Worm (Caenorhabditis elegans) whole organism, mixed stage, embryonic: ENCODE results near the gene srbc-22.

Source experiments
- blmp-1 ChIP-seq: fragments of 150-350 bp; optimal IDR thresholded peaks from 2 replicates; lab custom pipeline; 2014; ENCODE audit warnings: missing biosample characterization, missing genetic modification characterization
- ceh-39 ChIP-seq: fragments of 150-350 bp; optimal IDR thresholded peaks from 2 replicates; lab custom pipeline; 2014; ENCODE audit warnings: missing biosample characterization, missing genetic modification characterization
- ceh-43 ChIP-seq: fragments of 200-800 bp; sonication (Bioruptor generic); optimal IDR thresholded peaks from 2 replicates; lab custom pipeline; 2018; ENCODE audit warnings: mild to moderate bottlenecking, missing genetic modification characterization, moderate library complexity, missing compliant biosample characterization
- ceh-83 ChIP-seq: fragments of 200-800 bp; sonication (Bioruptor generic); optimal IDR thresholded peaks from 2 replicates; lab custom pipeline; 2018; ENCODE audit warnings: mild to moderate bottlenecking, missing genetic modification characterization, missing compliant biosample characterization
- ces-1 ChIP-seq: fragments of 150-350 bp; optimal IDR thresholded peaks from 2 replicates; lab custom pipeline; 2014; ENCODE audit warnings: missing biosample characterization, missing genetic modification reagents, missing genetic modification characterization
- cnd-1 ChIP-seq: fragments of 200-800 bp; sonication (Bioruptor generic); optimal IDR thresholded peaks from 2 replicates; lab custom pipeline; 2018; ENCODE audit warnings: mild to moderate bottlenecking, missing genetic modification characterization, missing compliant biosample characterization
- elt-1 ChIP-seq: sonication (generic microtip); optimal IDR thresholded peaks from 2 replicates; lab custom pipeline; 2017; ENCODE audit warnings: missing genetic modification characterization, mild to moderate bottlenecking, missing compliant biosample characterization, antibody characterized with exemption, moderate library complexity, borderline replicate concordance; ENCODE audit not compliant: insufficient read depth
- elt-3 ChIP-seq: fragments of 150-350 bp; optimal IDR thresholded peaks from 2 replicates; lab custom pipeline; 2014; ENCODE audit warnings: missing biosample characterization, missing genetic modification characterization
- flh-1 ChIP-seq: fragments of 200-800 bp; sonication (Bioruptor generic); optimal IDR thresholded peaks from 2 replicates; lab custom pipeline; 2018; ENCODE audit warnings: mild to moderate bottlenecking, missing genetic modification characterization, moderate library complexity, missing compliant biosample characterization
- ham-2 ChIP-seq: fragments of 200-800 bp; sonication (Bioruptor generic); optimal IDR thresholded peaks from 2 replicates; lab custom pipeline; 2018; ENCODE audit warnings: mild to moderate bottlenecking, missing genetic modification characterization, missing compliant biosample characterization
- hlh-1 ChIP-seq: fragments of 150-350 bp; optimal IDR thresholded peaks from 2 replicates; lab custom pipeline; 2014; ENCODE audit warnings: missing biosample characterization, missing genetic modification reagents, missing genetic modification characterization
- lin-13 ChIP-seq: fragments of 150-350 bp; optimal IDR thresholded peaks from 2 replicates; lab custom pipeline; 2014; ENCODE audit warnings: missing biosample characterization, missing genetic modification characterization
- lin-32 ChIP-seq: fragments of 200-800 bp; sonication (Bioruptor generic); optimal IDR thresholded peaks from 2 replicates; lab custom pipeline; 2018; ENCODE audit warnings: mild to moderate bottlenecking, missing genetic modification characterization, missing compliant biosample characterization
- lsy-2 ChIP-seq: fragments of 150-350 bp; optimal IDR thresholded peaks from 2 replicates; lab custom pipeline; 2014; ENCODE audit warnings: missing biosample characterization, missing genetic modification characterization
- mab-5 ChIP-seq: fragments of 150-350 bp; optimal IDR thresholded peaks from 2 replicates; lab custom pipeline; 2014; ENCODE audit warnings: missing biosample characterization, missing genetic modification characterization
- mep-1 ChIP-seq: fragments of 150-350 bp; optimal IDR thresholded peaks from 2 replicates; lab custom pipeline; 2017; ENCODE audit warnings: missing biosample characterization, missing genetic modification reagents, missing genetic modification characterization, inconsistent platforms
- mls-2 ChIP-seq: sonication (generic microtip); optimal IDR thresholded peaks from 2 replicates; lab custom pipeline; 2016; ENCODE audit warnings: mild to moderate bottlenecking, missing genetic modification characterization, moderate library complexity, missing compliant biosample characterization
- nhr-12 ChIP-seq: fragments of 150-350 bp; optimal IDR thresholded peaks from 2 replicates; lab custom pipeline; 2014; ENCODE audit warnings: missing biosample characterization, missing genetic modification characterization
- nhr-2 ChIP-seq: fragments of 150-350 bp; optimal IDR thresholded peaks from 2 replicates; lab custom pipeline; 2014; ENCODE audit warnings: missing biosample characterization, missing genetic modification characterization
- nhr-237 ChIP-seq: fragments of 150-350 bp; optimal IDR thresholded peaks from 2 replicates; lab custom pipeline; 2014; ENCODE audit warnings: missing biosample characterization, missing genetic modification characterization
- nhr-28 ChIP-seq: fragments of 150-350 bp; optimal IDR thresholded peaks from 2 replicates; lab custom pipeline; 2014; ENCODE audit warnings: missing biosample characterization, missing genetic modification characterization
- nhr-76 ChIP-seq: sonication (generic microtip); optimal IDR thresholded peaks from 2 replicates; lab custom pipeline; 2017; ENCODE audit warnings: missing biosample characterization, missing genetic modification characterization
- pha-4 ChIP-seq: fragments of 150-350 bp; optimal IDR thresholded peaks from 2 replicates; lab custom pipeline; 2018; ENCODE audit warnings: missing biosample characterization, missing genetic modification reagents, missing genetic modification characterization
- sem-2 ChIP-seq: fragments of 200-800 bp; sonication (Bioruptor generic); optimal IDR thresholded peaks from 2 replicates; lab custom pipeline; 2018; ENCODE audit warnings: mild to moderate bottlenecking, missing genetic modification characterization, missing compliant biosample characterization
- snpc-4 ChIP-seq: fragments of 150-350 bp; optimal IDR thresholded peaks from 2 replicates; lab custom pipeline; 2014; ENCODE audit warnings: missing biosample characterization, missing genetic modification characterization
- sptf-1 ChIP-seq: sonication (generic microtip); optimal IDR thresholded peaks from 2 replicates; lab custom pipeline; 2017; ENCODE audit warnings: mild to moderate bottlenecking, missing genetic modification characterization, moderate library complexity, missing compliant biosample characterization
- tbx-8 ChIP-seq: fragments of 200-800 bp; sonication (Bioruptor generic); optimal IDR thresholded peaks from 2 replicates; lab custom pipeline; 2018; ENCODE audit warnings: mild to moderate bottlenecking, missing genetic modification characterization, moderate library complexity, missing compliant biosample characterization
- unc-120 ChIP-seq: sonication (generic microtip); optimal IDR thresholded peaks from 2 replicates; lab custom pipeline; 2017; ENCODE audit warnings: missing genetic modification characterization, missing compliant biosample characterization; ENCODE audit not compliant: poor library complexity, severe bottlenecking
- unc-39 ChIP-seq: fragments of 150-350 bp; optimal IDR thresholded peaks from 2 replicates; lab custom pipeline; 2014; ENCODE audit warnings: missing biosample characterization, missing genetic modification characterization
- unc-62 ChIP-seq: fragments of 150-350 bp; optimal IDR thresholded peaks from 2 replicates; lab custom pipeline; 2014; ENCODE audit warnings: missing biosample characterization, missing genetic modification reagents, missing genetic modification characterization
- zip-8 ChIP-seq: fragments of 150-350 bp; optimal IDR thresholded peaks from 2 replicates; lab custom pipeline; 2014; ENCODE audit warnings: missing biosample characterization, missing genetic modification characterization

srbc-22 gene

DNA sequence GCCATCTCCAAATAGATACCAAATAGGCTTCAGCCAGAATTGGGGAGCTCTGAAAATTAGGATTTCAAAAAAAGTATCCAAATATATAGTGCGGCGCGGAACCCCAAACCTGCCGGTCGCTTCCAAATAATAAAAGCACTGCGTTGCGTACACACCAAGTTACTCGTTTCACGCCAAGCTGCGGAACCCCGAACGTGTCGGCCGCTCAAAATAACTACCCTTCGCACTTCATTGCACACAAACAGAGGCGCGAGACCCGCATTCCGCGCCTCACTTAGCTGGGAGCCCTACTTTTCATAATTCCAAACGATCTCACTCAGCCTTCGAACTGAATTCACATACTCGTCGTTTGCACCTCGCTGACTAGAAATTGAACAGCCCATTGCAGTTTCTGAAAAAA, 42.7 kb downstream of the srbc-22 start:
- no peak for TF ChIP-seq zip-8
- TF ChIP-seq nhr-2 (tag; lab: Kevin White, UChicago), result no peak
- no peak for TF ChIP-seq ham-2 (GFP tag; lab: Kevin White, UChicago)
- no peak for TF ChIP-seq mep-1 (tag; lab: Kevin White, UChicago)
- no peak for TF ChIP-seq mls-2
- no peak for TF ChIP-seq sptf-1 (tag; lab: Kevin White, UChicago)
- TF ChIP-seq cnd-1, result no peak
- no peak for TF ChIP-seq unc-120 (tag; lab: Kevin White, UChicago)
- no peak for TF ChIP-seq nhr-28 (tag; lab: Kevin White, UChicago)
- no peak for TF ChIP-seq nhr-76 (tag; lab: Kevin White, UChicago)
- no peak for TF ChIP-seq flh-1
- TF ChIP-seq ces-1 (GFP tag; lab: Kevin White, UChicago), result no peak
- TF ChIP-seq elt-1, result no peak

DNA sequence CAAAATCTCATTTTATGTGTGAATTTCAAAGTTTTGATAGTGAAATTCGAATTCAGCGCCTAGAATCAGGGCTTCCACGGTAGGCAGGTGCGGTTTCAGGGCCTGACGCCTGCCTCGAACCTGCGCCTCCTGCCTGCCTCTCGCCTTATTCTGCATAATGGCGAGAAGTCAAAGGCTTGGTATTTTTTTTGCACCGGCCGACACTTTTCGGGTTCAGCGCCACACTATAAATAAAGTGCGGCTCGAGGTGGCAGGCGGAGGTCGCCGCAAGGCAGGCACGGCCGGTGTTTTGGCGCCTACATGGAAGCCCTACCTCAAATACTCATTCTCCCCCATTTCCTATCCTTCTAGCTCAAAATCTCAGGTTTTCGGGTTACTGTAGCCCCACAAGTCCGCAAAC, 43.5 kb downstream of the srbc-22 start:
- TF ChIP-seq zip-8, result no peak
- TF ChIP-seq unc-120 (tag; lab: Kevin White, UChicago), result no peak
- no peak for TF ChIP-seq sem-2 (GFP tag; lab: Kevin White, UChicago)
- TF ChIP-seq tbx-8, result no peak
- no peak for TF ChIP-seq snpc-4 (tag; lab: Kevin White, UChicago)
- TF ChIP-seq lin-13 (tag; lab: Kevin White, UChicago), result no peak
- TF ChIP-seq elt-3 (tag; lab: Kevin White, UChicago), result no peak
- no peak for TF ChIP-seq ham-2 (GFP tag; lab: Kevin White, UChicago)
- no peak for TF ChIP-seq nhr-76 (tag; lab: Kevin White, UChicago)
- TF ChIP-seq pha-4 (tag; lab: Kevin White, UChicago), result no peak
- no peak for TF ChIP-seq nhr-2 (tag; lab: Kevin White, UChicago)
- no peak for TF ChIP-seq nhr-12 (tag; lab: Kevin White, UChicago)
- no peak for TF ChIP-seq mls-2
- TF ChIP-seq nhr-28 (tag; lab: Kevin White, UChicago), result no peak
- no peak for TF ChIP-seq ceh-39 (tag; lab: Kevin White, UChicago)
- no peak for TF ChIP-seq unc-39
- no peak for TF ChIP-seq flh-1
- no peak for TF ChIP-seq sptf-1 (tag; lab: Kevin White, UChicago)
- no peak for TF ChIP-seq nhr-237 (tag; lab: Kevin White, UChicago)

DNA sequence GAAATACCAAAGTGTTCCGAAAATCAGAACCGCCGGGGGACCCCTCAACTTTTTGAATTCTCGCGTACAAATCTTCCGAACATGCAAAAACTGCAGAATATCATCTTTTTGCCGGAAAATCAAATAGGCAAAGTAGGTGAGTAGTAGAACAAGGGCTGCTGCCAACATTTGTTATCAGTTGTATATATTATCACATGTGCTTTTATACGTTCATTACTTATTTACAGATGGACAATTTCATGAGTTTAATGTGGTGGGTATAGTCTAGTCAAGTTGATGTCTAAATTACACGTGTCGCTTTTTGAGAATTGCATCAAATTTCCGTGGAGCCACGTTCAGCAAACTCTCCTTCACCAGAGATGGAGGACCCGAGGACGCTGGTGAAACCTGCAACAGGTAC, 44.3 kb downstream of the srbc-22 start, which contains the start of gene cyp-32B1:
Gene cyp-32B1, minus strand, starts transcription at position 176 of the 400 bp plus-strand sequence.
- TF ChIP-seq ceh-43 (GFP tag; lab: Kevin White, UChicago) (no peak), unc-39 (no peak), mab-5 (no peak), lin-13 (tag; lab: Kevin White, UChicago) (no peak), blmp-1 (tag; lab: Kevin White, UChicago) (no peak), nhr-12 (tag; lab: Kevin White, UChicago) (no peak), mls-2 (no peak), elt-1 (no peak), sptf-1 (tag; lab: Kevin White, UChicago) (no peak), ceh-83 (GFP tag; lab: Kevin White, UChicago) (no peak), nhr-2 (tag; lab: Kevin White, UChicago) (no peak)

DNA sequence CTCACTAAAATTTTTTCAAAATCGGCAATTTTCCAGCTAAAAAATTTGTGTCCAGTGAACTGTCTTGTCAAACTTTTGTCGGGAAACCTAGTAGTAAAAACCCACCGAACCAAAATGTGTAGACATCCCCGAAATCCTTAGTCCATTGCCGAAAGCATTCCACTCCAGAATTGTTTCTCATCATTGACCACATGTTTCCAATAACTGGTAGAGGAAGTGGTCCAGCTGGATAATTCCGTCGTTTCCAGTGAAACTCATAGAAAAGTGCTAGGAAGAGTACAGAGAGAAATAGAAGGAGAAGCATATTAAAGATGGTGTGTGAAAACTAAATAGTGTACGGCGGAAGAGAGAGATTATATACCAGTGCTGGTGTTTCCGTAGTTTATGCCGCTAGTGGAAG, 47.1 kb downstream of the srbc-22 start, which contains the start of gene cyp-33C12:
Gene cyp-33C12, minus strand, starts transcription at position 321 of the 400 bp plus-strand sequence.
- TF ChIP-seq ceh-83 (GFP tag; lab: Kevin White, UChicago) (no peak), unc-39 (no peak), lsy-2 (no peak), lin-32 (GFP tag; lab: Kevin White, UChicago) (no peak), nhr-76 (tag; lab: Kevin White, UChicago) (no peak), tbx-8 (no peak), cnd-1 (no peak), mab-5 (no peak), ham-2 (GFP tag; lab: Kevin White, UChicago) (no peak), ceh-39 (tag; lab: Kevin White, UChicago) (no peak), unc-62 (no peak), sem-2 (GFP tag; lab: Kevin White, UChicago) (no peak), lin-13 (tag; lab: Kevin White, UChicago) (no peak)

DNA sequence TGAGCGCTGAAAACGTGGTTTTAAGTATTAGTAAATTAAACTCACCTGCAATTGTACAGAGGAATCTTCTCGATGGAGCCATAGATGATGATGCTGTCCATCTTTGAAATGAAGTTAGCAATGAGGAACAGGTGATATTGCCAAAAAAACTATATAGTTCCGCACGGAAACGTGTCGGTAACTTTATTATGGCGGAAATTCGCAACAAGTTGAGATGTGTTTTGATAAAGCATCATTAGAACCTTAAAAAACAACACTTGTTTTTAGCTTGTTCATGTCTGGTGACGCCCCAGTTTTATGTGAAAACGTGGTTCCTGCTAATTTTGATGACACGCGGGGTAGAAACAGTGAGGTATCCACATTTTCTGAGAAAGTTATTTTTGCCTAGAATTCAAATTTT, 49.3 kb downstream of the srbc-22 start, which contains the start of gene srt-40:
Gene srt-40, minus strand, starts transcription at position 101 of the 400 bp plus-strand sequence.
- no peak for TF ChIP-seq mab-5
- TF ChIP-seq mls-2, result no peak
- no peak for TF ChIP-seq lin-13 (tag; lab: Kevin White, UChicago)
- TF ChIP-seq sptf-1 (tag; lab: Kevin White, UChicago), result no peak
- TF ChIP-seq ceh-83 (GFP tag; lab: Kevin White, UChicago), result no peak
- TF ChIP-seq sem-2 (GFP tag; lab: Kevin White, UChicago), result no peak
- no peak for TF ChIP-seq pha-4 (tag; lab: Kevin White, UChicago)
- TF ChIP-seq unc-120 (tag; lab: Kevin White, UChicago), result no peak
- TF ChIP-seq nhr-28 (tag; lab: Kevin White, UChicago), result no peak
- TF ChIP-seq nhr-237 (tag; lab: Kevin White, UChicago), result no peak
- TF ChIP-seq ceh-43 (GFP tag; lab: Kevin White, UChicago), result no peak
- TF ChIP-seq hlh-1 (tag; lab: Kevin White, UChicago), result no peak
- no peak for TF ChIP-seq ceh-39 (tag; lab: Kevin White, UChicago)
- TF ChIP-seq ces-1 (GFP tag; lab: Kevin White, UChicago), result no peak
- no peak for TF ChIP-seq nhr-12 (tag; lab: Kevin White, UChicago)
- no peak for TF ChIP-seq zip-8
